Fruit fly (Drosophila melanogaster) whole organism, wandering third instar larva: Measurements from ENCODE around the gene CG10405.

Experiments used
- Abd-B ChIP-seq: fragments of >200 bp; optimal IDR thresholded peaks from 2 replicates; lab custom pipeline; 2017; ENCODE audit warnings: missing biosample characterization, missing genetic modification characterization
- Hnf4 ChIP-seq: fragments of 200-800 bp; sonication (Bioruptor generic); optimal IDR thresholded peaks from 2 replicates; lab custom pipeline; 2016; ENCODE audit warnings: missing biosample characterization, mild to moderate bottlenecking, missing genetic modification characterization
- OdsH ChIP-seq: fragments of 200-800 bp; sonication (Bioruptor generic); optimal IDR thresholded peaks from 2 replicates; lab custom pipeline; 2016; ENCODE audit warnings: missing biosample characterization, mild to moderate bottlenecking, missing genetic modification characterization
- psq ChIP-seq: fragments of 200-800 bp; sonication (Bioruptor generic); optimal IDR thresholded peaks from 3 replicates; lab custom pipeline; 2017; ENCODE audit warnings: missing biosample characterization, mild to moderate bottlenecking, missing genetic modification characterization, moderate library complexity

dm6 chr3R:16480995-16481394 lies 26.7 kb downstream of the CG10405 start, which contains the start of gene Dhfr:
- TF ChIP-seq Abd-B: no peak
- TF ChIP-seq Hnf4 (GFP tag; lab: Kevin White, UChicago): no peak
- no peak for TF ChIP-seq OdsH
- no peak for TF ChIP-seq psq (GFP tag; lab: Kevin White, UChicago)
